Worm (Caenorhabditis elegans): Measurements from ENCODE around the gene tbc-2.

Gene tbc-2

ce11 chrII:5790313-5790773, 36.9 kb downstream of the tbc-2 start, which contains the start of gene lect-2:
Gene lect-2, plus strand, starts transcription at chrII:5790723.
- no peak for TF ChIP-seq W03F9.2 (tag; optimal IDR thresholded peaks at IDR 0.05)
- no peak for TF ChIP-seq dao-5 (tag; optimal IDR thresholded peaks at IDR 0.05)
- no peak for TF ChIP-seq him-1 (tag; optimal IDR thresholded peaks at IDR 0.05)

- TF ChIP-seq W03F9.2 (tag; optimal IDR thresholded peaks at IDR 0.05) (no peak), dao-5 (tag; optimal IDR thresholded peaks at IDR 0.05) (no peak), him-1 (tag; optimal IDR thresholded peaks at IDR 0.05) (no peak)
Observed at ce11 chrII:5788815-5789214, 38.4 kb downstream of the tbc-2 start, which contains the start of gene K05F1.13. Gene K05F1.13, plus strand, starts transcription at chrII:5789115.

DNA sequence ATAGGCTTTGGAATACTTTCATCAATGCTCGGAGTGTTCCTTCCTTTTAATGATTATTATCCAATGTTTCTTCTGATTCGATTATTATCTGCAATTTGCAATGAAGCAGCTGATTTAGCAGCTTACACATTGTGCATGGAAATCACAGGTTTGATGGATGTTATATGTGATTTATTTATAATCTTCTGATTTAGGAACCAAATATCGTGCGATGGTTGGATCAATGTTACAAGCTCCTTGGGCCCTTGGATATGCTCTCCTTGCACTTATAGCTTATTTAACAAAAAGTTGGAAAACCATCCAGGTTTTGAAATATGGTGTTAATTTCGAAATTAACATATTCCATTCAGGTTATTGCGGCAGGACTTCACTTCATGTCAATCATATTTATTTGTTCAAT, 41.7 kb downstream of the tbc-2 start:
- TF ChIP-seq dao-5 (tag; optimal IDR thresholded peaks at IDR 0.05) = no peak
- TF ChIP-seq him-1 (tag; optimal IDR thresholded peaks at IDR 0.05) = no peak
- TF ChIP-seq W03F9.2 (tag; optimal IDR thresholded peaks at IDR 0.05) = no peak

DNA sequence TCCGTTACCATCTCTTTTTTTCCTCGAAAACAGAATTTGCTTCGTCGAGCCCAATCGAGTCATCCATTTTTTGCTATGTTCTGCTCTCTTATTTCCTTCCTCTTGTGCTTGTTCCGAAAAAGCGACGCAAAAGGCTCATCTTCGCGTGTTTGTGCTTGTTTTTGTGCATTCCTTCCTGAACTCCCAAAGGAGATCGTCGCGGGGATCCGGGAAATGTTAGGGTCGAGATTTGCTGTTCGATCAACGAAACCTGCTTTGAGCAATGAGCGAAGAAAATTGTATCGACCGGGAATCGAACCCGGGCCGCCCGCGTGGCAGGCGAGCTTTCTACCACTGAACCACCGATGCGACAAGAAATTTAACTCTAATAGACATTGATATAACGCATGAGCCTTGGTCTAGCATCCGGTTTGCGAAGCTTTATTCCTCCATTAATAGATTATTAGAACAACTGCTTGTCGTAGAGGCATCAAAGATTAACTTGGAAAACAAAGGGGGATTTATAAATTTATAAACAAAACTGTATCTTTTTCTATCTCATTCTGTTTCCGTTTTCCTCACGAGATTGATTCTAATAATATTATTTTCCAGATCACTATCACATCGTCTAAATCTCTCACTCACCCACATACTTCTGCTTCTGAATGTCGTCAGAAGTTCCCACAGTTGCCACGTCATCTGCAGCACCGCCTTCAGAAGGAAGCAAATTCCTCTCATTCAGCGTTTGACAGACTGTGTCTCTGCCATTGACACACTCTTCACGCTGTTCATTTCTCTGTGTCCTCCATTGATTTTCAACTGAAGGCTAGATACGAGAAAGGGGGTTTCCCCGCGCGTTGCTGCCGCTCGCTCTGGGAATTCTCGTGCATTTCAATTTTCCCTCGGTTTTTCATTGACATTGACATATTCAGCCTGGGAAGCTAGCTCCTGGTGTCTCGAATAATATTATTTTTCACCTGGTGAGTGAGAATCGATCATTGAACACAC, 45.0 kb downstream of the tbc-2 start, which contains the start of gene K05F1.6:
TSS of gene K05F1.6 (plus strand) at position 586 of the 987 bp plus-strand sequence.
- TF ChIP-seq him-1 (tag; optimal IDR thresholded peaks at IDR 0.05) = peak; percentile 34
- TF ChIP-seq W03F9.2 (tag; optimal IDR thresholded peaks at IDR 0.05) = peak; percentile 67
- TF ChIP-seq dao-5 (tag; optimal IDR thresholded peaks at IDR 0.05) = peak; percentile 47

DNA sequence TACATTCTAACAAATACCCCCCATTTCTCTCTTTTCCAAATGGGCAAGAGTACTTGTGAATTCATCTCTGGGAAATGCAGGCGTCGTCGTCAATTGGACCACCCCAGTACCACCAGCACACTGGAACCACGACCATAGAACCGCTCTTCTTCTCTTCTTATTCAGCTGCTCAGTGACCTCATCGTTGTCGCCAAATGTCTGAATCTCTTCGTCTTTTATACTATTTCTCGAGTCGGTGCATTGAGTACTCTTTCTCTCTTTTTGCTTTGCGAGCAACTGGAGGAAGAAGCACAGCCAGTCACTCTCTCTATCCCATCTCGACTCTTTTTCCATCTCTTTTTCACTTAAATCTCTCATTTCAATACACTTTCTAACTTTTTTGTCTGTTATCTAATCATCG, 47.4 kb downstream of the tbc-2 start:
- TF ChIP-seq W03F9.2 (tag; optimal IDR thresholded peaks at IDR 0.05) = no peak
- TF ChIP-seq him-1 (tag; optimal IDR thresholded peaks at IDR 0.05) = peak; percentile 75
- TF ChIP-seq dao-5 (tag; optimal IDR thresholded peaks at IDR 0.05) = no peak

DNA sequence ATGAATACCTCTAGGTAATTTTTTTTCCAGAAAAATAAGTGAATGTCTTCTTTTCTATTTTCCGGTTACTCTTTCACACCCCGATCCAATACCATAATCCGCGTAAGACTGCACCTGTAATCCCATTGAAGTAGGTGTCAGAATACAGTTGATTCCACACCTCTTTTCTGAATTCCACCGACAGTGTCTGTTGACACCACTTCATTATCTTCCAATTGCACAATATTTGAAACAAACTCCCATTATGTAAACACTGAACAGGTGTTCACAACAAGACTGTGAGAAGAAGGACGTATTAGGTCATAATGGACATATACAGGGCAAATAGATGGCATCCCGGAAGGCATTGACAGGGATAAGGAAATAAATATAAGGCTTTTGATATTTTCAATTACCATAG, 49.9 kb downstream of the tbc-2 start:
- TF ChIP-seq him-1 (tag; optimal IDR thresholded peaks at IDR 0.05) (no peak), W03F9.2 (tag; optimal IDR thresholded peaks at IDR 0.05) (no peak), dao-5 (tag; optimal IDR thresholded peaks at IDR 0.05) (no peak)

- no peak for TF ChIP-seq dao-5 (tag; optimal IDR thresholded peaks at IDR 0.05)
- TF ChIP-seq him-1 (tag; optimal IDR thresholded peaks at IDR 0.05) = no peak
- no peak for TF ChIP-seq W03F9.2 (tag; optimal IDR thresholded peaks at IDR 0.05)
Observed at ce11 chrII:5774879-5775278, 52.4 kb downstream of the tbc-2 start.

DNA sequence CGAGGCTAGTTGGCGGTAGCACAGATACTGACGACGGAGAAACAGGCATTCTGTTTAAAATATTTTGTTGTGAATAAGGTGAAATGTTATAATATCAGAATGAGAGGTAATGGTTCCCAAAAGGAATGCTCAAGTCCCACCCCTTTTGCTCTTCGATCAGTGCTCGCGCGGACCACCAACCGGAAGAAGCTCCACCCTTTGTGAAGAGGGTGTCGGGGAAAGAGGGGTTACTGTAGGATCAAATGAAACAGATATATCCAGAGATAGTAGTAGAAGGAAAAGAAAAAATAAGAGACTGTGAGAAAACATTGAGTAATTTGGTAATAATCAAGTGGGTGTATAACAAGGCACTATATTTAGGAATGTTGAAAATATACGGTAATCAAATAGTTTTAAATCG, 53.1 kb downstream of the tbc-2 start, which contains the start of the genes dmd-5 and F10C1.1:
TSS of gene dmd-5 (minus strand) at position 101 of the 400 bp plus-strand sequence.
TSS of gene F10C1.1 (plus strand) at position 110 of the 400 bp plus-strand sequence.
- no peak for TF ChIP-seq W03F9.2 (tag; optimal IDR thresholded peaks at IDR 0.05)
- TF ChIP-seq dao-5 (tag; optimal IDR thresholded peaks at IDR 0.05) = no peak
- TF ChIP-seq him-1 (tag; optimal IDR thresholded peaks at IDR 0.05) = no peak

Measured in whole organism, L4/young adult.